Worm (Caenorhabditis elegans) whole organism, L3 larva: ENCODE measurements around the gene pptr-2.

Source experiments
- R02D3.7 ChIP-seq: fragments of 150-350 bp; optimal IDR thresholded peaks from 2 replicates; lab custom pipeline; 2014; ENCODE audit warnings: missing biosample characterization, missing genetic modification characterization
- ZK546.5 ChIP-seq: sonication (generic microtip); optimal IDR thresholded peaks from 2 replicates; lab custom pipeline; 2017; ENCODE audit warnings: missing biosample characterization, missing genetic modification characterization
- ama-1 ChIP-seq: fragments of 150-350 bp; optimal IDR thresholded peaks from 2 replicates; lab custom pipeline; 2018
- ceh-82 ChIP-seq: fragments of 150-350 bp; optimal IDR thresholded peaks from 2 replicates; lab custom pipeline; 2014; ENCODE audit warnings: missing biosample characterization, missing genetic modification characterization
- fkh-10 ChIP-seq: sonication (generic microtip); optimal IDR thresholded peaks from 2 replicates; lab custom pipeline; 2017; ENCODE audit warnings: missing biosample characterization, missing genetic modification reagents, missing genetic modification characterization
- fkh-2 ChIP-seq: fragments of 150-350 bp; optimal IDR thresholded peaks from 2 replicates; lab custom pipeline; 2014; ENCODE audit warnings: missing biosample characterization, missing genetic modification reagents, missing genetic modification characterization
- fos-1 ChIP-seq: fragments of 150-350 bp; optimal IDR thresholded peaks from 2 replicates; lab custom pipeline; 2014; ENCODE audit warnings: missing biosample characterization, missing genetic modification characterization
- nhr-237 ChIP-seq: fragments of 150-350 bp; optimal IDR thresholded peaks from 2 replicates; lab custom pipeline; 2014; ENCODE audit warnings: missing biosample characterization, missing genetic modification characterization
- pha-4 ChIP-seq: fragments of 150-350 bp; optimal IDR thresholded peaks from 2 replicates; lab custom pipeline; 2014; ENCODE audit warnings: missing biosample characterization, missing genetic modification reagents, missing genetic modification characterization
- unc-62 ChIP-seq: fragments of 150-350 bp; sonication (generic microtip); optimal IDR thresholded peaks from 4 replicates; lab custom pipeline; 2014; ENCODE audit warnings: missing biosample characterization, missing genetic modification reagents, missing genetic modification characterization

ce11 chrV:11059180-11059579 is 24.4 kb upstream of the pptr-2 start, which contains the start of gene T04C12.1:
- TF ChIP-seq R02D3.7 (no peak), unc-62 (GFP tag; lab: Kevin White, UChicago) (no peak), nhr-237 (tag; lab: Kevin White, UChicago) (no peak), ZK546.5 (tag; lab: Kevin White, UChicago) (no peak), ceh-82 (tag; lab: Kevin White, UChicago) (no peak), ama-1 (lab: Kevin White, UChicago) (peak; percentile 77), fkh-2 (no peak), fos-1 (tag; lab: Kevin White, UChicago) (no peak), pha-4 (no peak), fkh-10 (no peak)
